Fruit fly (Drosophila melanogaster) whole organism, wandering third instar larva: ENCODE results near the gene Gem2.

ENCODE experiments used
- Abd-B ChIP-seq: fragments of >200 bp; optimal IDR thresholded peaks from 2 replicates; lab custom pipeline; 2017; ENCODE audit warnings: missing biosample characterization, missing genetic modification characterization
- CG32264 ChIP-seq: fragments of 200-800 bp; sonication (Bioruptor generic); optimal IDR thresholded peaks from 2 replicates; lab custom pipeline; 2016; ENCODE audit warnings: missing biosample characterization, missing genetic modification characterization
- CG9705 ChIP-seq: fragments of 200-800 bp; sonication (Bioruptor generic); optimal IDR thresholded peaks from 2 replicates; lab custom pipeline; 2018; ENCODE audit warnings: missing biosample characterization, mild to moderate bottlenecking, missing genetic modification characterization
- CrebA ChIP-seq: fragments of 200-800 bp; sonication (Bioruptor generic); optimal IDR thresholded peaks from 2 replicates; lab custom pipeline; 2016; ENCODE audit warnings: missing biosample characterization, mild to moderate bottlenecking, missing genetic modification characterization, borderline replicate concordance
- Dfd ChIP-seq: fragments of >200 bp; optimal IDR thresholded peaks from 2 replicates; lab custom pipeline; 2017; ENCODE audit warnings: missing biosample characterization, missing genetic modification characterization
- Dif ChIP-seq: fragments of 200-275, 200-300 bp; sonication (Bioruptor generic); optimal IDR thresholded peaks from 2 replicates; lab custom pipeline; 2018; ENCODE audit warnings: missing biosample characterization, missing genetic modification characterization; ENCODE audit not compliant: partially characterized antibody
- GATAd ChIP-seq: sonication (Bioruptor generic); optimal IDR thresholded peaks from 2 replicates; lab custom pipeline; 2016; ENCODE audit warnings: missing biosample characterization, missing genetic modification characterization
- HLH106 ChIP-seq: fragments of 200-800 bp; optimal IDR thresholded peaks from 3 replicates; lab custom pipeline; 2019; ENCODE audit warnings: missing biosample characterization, mild to moderate bottlenecking, missing genetic modification characterization, moderate library complexity
- Hnf4 ChIP-seq: fragments of 200-800 bp; sonication (Bioruptor generic); optimal IDR thresholded peaks from 2 replicates; lab custom pipeline; 2016; ENCODE audit warnings: missing biosample characterization, mild to moderate bottlenecking, missing genetic modification characterization
- Hr78 ChIP-seq: fragments of >200 bp; optimal IDR thresholded peaks from 2 replicates; lab custom pipeline; 2017; ENCODE audit warnings: missing biosample characterization, missing genetic modification characterization
- Hr83 ChIP-seq: fragments of 200-300 bp; sonication (Bioruptor generic); optimal IDR thresholded peaks from 2 replicates; lab custom pipeline; 2016; ENCODE audit warnings: missing biosample characterization, mild to moderate bottlenecking, missing genetic modification characterization, moderate library complexity; ENCODE audit not compliant: poor library complexity, severe bottlenecking
- Jra ChIP-seq: sonication (Bioruptor generic); optimal IDR thresholded peaks from 2 replicates; lab custom pipeline; 2016; ENCODE audit warnings: missing biosample characterization, missing genetic modification characterization
- Mio ChIP-seq: sonication (Bioruptor generic); optimal IDR thresholded peaks from 2 replicates; lab custom pipeline; 2016; ENCODE audit warnings: missing biosample characterization, missing genetic modification characterization
- Myc ChIP-seq: fragments of >200 bp; optimal IDR thresholded peaks from 2 replicates; lab custom pipeline; 2017
- N ChIP-seq: fragments of >200 bp; optimal IDR thresholded peaks from 2 replicates; lab custom pipeline; 2018; ENCODE audit warnings: missing biosample characterization, missing external identifiers, missing genetic modification characterization
- OdsH ChIP-seq: fragments of 200-800 bp; sonication (Bioruptor generic); optimal IDR thresholded peaks from 2 replicates; lab custom pipeline; 2016; ENCODE audit warnings: missing biosample characterization, mild to moderate bottlenecking, missing genetic modification characterization
- Rel ChIP-seq, 2 experiments: fragments of 200-800 bp; sonication (Bioruptor generic) in 1 of 2; optimal IDR thresholded peaks; 2 replicates in 1 of 2; 3 replicates in 1 of 2; lab custom pipeline; 2016 to 2019; ENCODE audit warnings: mild to moderate bottlenecking in 2 of 2, missing biosample characterization in 2 of 2, missing genetic modification characterization in 2 of 2, moderate library complexity in 1 of 2
- Sp1 ChIP-seq: fragments of 200-800 bp; sonication (Bioruptor generic); optimal IDR thresholded peaks from 3 replicates; lab custom pipeline; 2019; ENCODE audit warnings: missing biosample characterization, mild to moderate bottlenecking, missing genetic modification characterization, moderate library complexity
- dl ChIP-seq, 2 experiments: fragments of 175-275, 200-275 bp in 1 of 2; fragments of 200-275 bp in 1 of 2; sonication (Bioruptor generic); optimal IDR thresholded peaks; lab custom pipeline; 2018; ENCODE audit warnings: mild to moderate bottlenecking in 2 of 2, missing biosample characterization in 2 of 2, missing genetic modification characterization in 2 of 2, moderate library complexity in 2 of 2; ENCODE audit not compliant: partially characterized antibody in 2 of 2, insufficient read depth in 1 of 2
- ey ChIP-seq: fragments of 200-800 bp; sonication (Bioruptor generic); optimal IDR thresholded peaks from 2 replicates; lab custom pipeline; 2016; ENCODE audit warnings: missing biosample characterization, missing genetic modification characterization
- foxo ChIP-seq, 2 experiments: fragments of 200-800 bp; sonication (Bioruptor generic); optimal IDR thresholded peaks; 2 replicates in 1 of 2; 3 replicates in 1 of 2; lab custom pipeline; 2016 to 2017; ENCODE audit warnings: missing biosample characterization in 2 of 2, missing genetic modification characterization in 2 of 2
- fru ChIP-seq: fragments of 200-800 bp; sonication (Bioruptor generic); optimal IDR thresholded peaks from 3 replicates; lab custom pipeline; 2016; ENCODE audit warnings: missing biosample characterization, mild to moderate bottlenecking, missing genetic modification characterization
- h ChIP-seq: fragments of 200-800 bp; sonication (Bioruptor generic); optimal IDR thresholded peaks from 3 replicates; lab custom pipeline; 2016; ENCODE audit warnings: missing biosample characterization, mild to moderate bottlenecking, missing genetic modification characterization
- jim ChIP-seq: fragments of 175-275, 200-325 bp; sonication (Bioruptor generic); optimal IDR thresholded peaks from 2 replicates; lab custom pipeline; 2016; ENCODE audit warnings: missing biosample characterization, mild to moderate bottlenecking, missing genetic modification characterization
- lola ChIP-seq: fragments of >200 bp; optimal IDR thresholded peaks from 2 replicates; lab custom pipeline; 2017; ENCODE audit warnings: missing biosample characterization, missing genetic modification characterization
- pan ChIP-seq: fragments of >200 bp; optimal IDR thresholded peaks from 2 replicates; lab custom pipeline; 2017
- sage ChIP-seq: fragments of 200-800 bp; sonication (Bioruptor generic); optimal IDR thresholded peaks from 2 replicates; lab custom pipeline; 2016; ENCODE audit warnings: missing biosample characterization, mild to moderate bottlenecking, missing genetic modification characterization
- tai ChIP-seq: sonication (Bioruptor generic); optimal IDR thresholded peaks from 2 replicates; lab custom pipeline; 2016; ENCODE audit warnings: missing biosample characterization, missing genetic modification characterization
- usp ChIP-seq: fragments of >200 bp; optimal IDR thresholded peaks from 2 replicates; lab custom pipeline; 2017; ENCODE audit warnings: missing biosample characterization, missing genetic modification characterization
- woc ChIP-seq: sonication (Bioruptor generic); optimal IDR thresholded peaks from 2 replicates; lab custom pipeline; 2016; ENCODE audit warnings: missing biosample characterization, mild to moderate bottlenecking, missing genetic modification characterization

Gene Gem2

dm6 chr3L:19075976-19076375, 24.2 kb downstream of the Gem2 start:
- no peak for TF ChIP-seq CG9705 (GFP tag; lab: Kevin White, UChicago)
- no peak for TF ChIP-seq Hr78 (GFP tag; lab: Kevin White, UChicago)
- TF ChIP-seq Myc (lab: Kevin White, UChicago): no peak
- TF ChIP-seq foxo (GFP tag; optimal IDR thresholded peaks at IDR 0.05; lab: Kevin White, UChicago): no peak
- TF ChIP-seq N (GFP tag; lab: Kevin White, UChicago): no peak
- TF ChIP-seq Sp1 (GFP tag; lab: Kevin White, UChicago): no peak
- TF ChIP-seq jim (GFP tag; lab: Kevin White, UChicago): no peak
- TF ChIP-seq Jra (GFP tag; lab: Kevin White, UChicago): no peak
- TF ChIP-seq lola: no peak
- no peak for TF ChIP-seq usp (GFP tag; lab: Kevin White, UChicago)
- TF ChIP-seq pan (lab: Kevin White, UChicago): no peak
- TF ChIP-seq GATAd: no peak
- no peak for TF ChIP-seq woc (GFP tag; lab: Kevin White, UChicago)
- no peak for TF ChIP-seq Hnf4 (GFP tag; lab: Kevin White, UChicago)
- TF ChIP-seq HLH106: no peak
- no peak for TF ChIP-seq CrebA (GFP tag; lab: Kevin White, UChicago)
- TF ChIP-seq sage: no peak
- no peak for TF ChIP-seq Rel (GFP tag; optimal IDR thresholded peaks at IDR 0.05; lab: Kevin White, UChicago)
- TF ChIP-seq Rel (tag; optimal IDR thresholded peaks at IDR 0.05; lab: Kevin White, UChicago): no peak
- no peak for TF ChIP-seq tai (GFP tag; lab: Kevin White, UChicago)
- no peak for TF ChIP-seq fru (GFP tag; lab: Kevin White, UChicago)
- TF ChIP-seq, all 38 proteins: peak for 0

- no peak for TF ChIP-seq dl (GFP tag; optimal IDR thresholded peaks at IDR 0.05; lab: Kevin White, UChicago; ENCODE audit: insufficient read depth in 1 of 2, partially characterized antibody in 2 of 2)
- no peak for TF ChIP-seq Dif (GFP tag; lab: Kevin White, UChicago)
- TF ChIP-seq Abd-B (GFP tag; lab: Kevin White, UChicago): no peak
- TF ChIP-seq Hr83 (GFP tag; lab: Kevin White, UChicago): no peak
- TF ChIP-seq pan (lab: Kevin White, UChicago): no peak
- TF ChIP-seq tai (GFP tag; lab: Kevin White, UChicago): no peak
- TF ChIP-seq h (GFP tag; lab: Kevin White, UChicago): no peak
- no peak for TF ChIP-seq usp (GFP tag; lab: Kevin White, UChicago)
- no peak for TF ChIP-seq ey
- TF ChIP-seq foxo (GFP tag; optimal IDR thresholded peaks at IDR 0.05; lab: Kevin White, UChicago): no peak
- TF ChIP-seq woc (GFP tag; lab: Kevin White, UChicago): no peak
- TF ChIP-seq lola: no peak
- TF ChIP-seq Jra (GFP tag; lab: Kevin White, UChicago): no peak
- no peak for TF ChIP-seq jim (GFP tag; lab: Kevin White, UChicago)
- no peak for TF ChIP-seq CrebA (GFP tag; lab: Kevin White, UChicago)
- no peak for TF ChIP-seq CG32264
- no peak for TF ChIP-seq Mio (GFP tag; lab: Kevin White, UChicago)
These were observed 25.3 kb downstream of the Gem2 start for dm6 chr3L:19074673-19075402.

- TF ChIP-seq Hr78 (GFP tag; lab: Kevin White, UChicago) (no peak), Dfd (GFP tag; lab: Kevin White, UChicago) (no peak), lola (no peak), ey (no peak), dl (GFP tag; optimal IDR thresholded peaks at IDR 0.05; lab: Kevin White, UChicago; ENCODE audit: insufficient read depth in 1 of 2, partially characterized antibody in 2 of 2) (no peak), Rel (GFP tag; optimal IDR thresholded peaks at IDR 0.05; lab: Kevin White, UChicago) (no peak), Rel (tag; optimal IDR thresholded peaks at IDR 0.05; lab: Kevin White, UChicago) (no peak), Hnf4 (GFP tag; lab: Kevin White, UChicago) (no peak), tai (GFP tag; lab: Kevin White, UChicago) (no peak), Jra (GFP tag; lab: Kevin White, UChicago) (no peak), OdsH (no peak)
These were observed 26.3 kb downstream of the Gem2 start for dm6 chr3L:19073909-19074239.
